Worm (Caenorhabditis elegans): Measurements from ENCODE around the gene nrde-1.

Gene nrde-1

ce11 chrIII:3713163-3713562 lies at the start of gene nrde-1:
TSS of gene nrde-1 (plus strand) at chrIII:3713463.
- TF ChIP-seq C06A6.2 (GFP tag; conservative IDR thresholded peaks at IDR 0.05): no peak
- TF ChIP-seq zim-3 (tag; optimal IDR thresholded peaks at IDR 0.05): no peak

ce11 chrIII:3664224-3664623 lies 49.0 kb upstream of the nrde-1 start, which contains the start of gene C46F11.4:
TSS of gene C46F11.4 (minus strand) at chrIII:3664304.
- TF ChIP-seq ekl-4 (GFP tag; IDR thresholded peaks at IDR 0.05) (no peak), F49E8.2 (tag; optimal IDR thresholded peaks at IDR 0.05; ENCODE audit: insufficient read depth) (peak; percentile 32), snpc-1.3 (tag; optimal IDR thresholded peaks at IDR 0.05; ENCODE audit: insufficient read depth) (peak; percentile 10), ZK185.1 (tag; optimal IDR thresholded peaks at IDR 0.05; ENCODE audit: poor library complexity, severe bottlenecking) (peak; percentile 38), ztf-6 (GFP tag; IDR thresholded peaks at IDR 0.05) (no peak), nfyb-1 (GFP tag; IDR thresholded peaks at IDR 0.05) (0 out of 2 replicates have a peak, but pooled peaks have one; percentile 34), madf-6 (GFP tag; IDR thresholded peaks at IDR 0.05) (peak; percentile 61), lin-54 (GFP tag; optimal IDR thresholded peaks at IDR 0.05) (peak; percentile 28), lin-35 (GFP tag; optimal IDR thresholded peaks at IDR 0.05) (peak in 1 of 3 experiments; percentile 39), madf-10 (tag; optimal IDR thresholded peaks at IDR 0.05) (peak; percentile 6), cebp-1 (GFP tag; IDR thresholded peaks at IDR 0.05) (peak; percentile 32; the same call in 1 of the 2 replicates), cebp-1 (tag; optimal IDR thresholded peaks at IDR 0.05) (peak; percentile 87), rpc-1 (optimal IDR thresholded peaks at IDR 0.05) (peak; percentile 46), rpc-1 (tag; optimal IDR thresholded peaks at IDR 0.05) (no peak), attf-5 (GFP tag; optimal IDR thresholded peaks at IDR 0.05) (peak; percentile 26), ztf-25 (GFP tag; IDR thresholded peaks at IDR 0.05) (no peak), him-1 (tag; optimal IDR thresholded peaks at IDR 0.05) (peak; percentile 66), tlf-1 (GFP tag; optimal IDR thresholded peaks at IDR 0.05) (no peak), Y53G8AR.9 (GFP tag; conservative IDR thresholded peaks at IDR 0.05) (0 out of 2 replicates have a peak, but pooled peaks have one; percentile 28), snpc-3.4 (tag; optimal IDR thresholded peaks at IDR 0.05) (no peak)

ce11 chrIII:3670336-3670735 lies 42.9 kb upstream of the nrde-1 start, which contains the start of gene C46F11.6:
TSS of gene C46F11.6 (minus strand) at chrIII:3670436.
- TF ChIP-seq rpc-1 (optimal IDR thresholded peaks at IDR 0.05) (no peak), rpc-1 (tag; optimal IDR thresholded peaks at IDR 0.05) (no peak)

ce11 chrIII:3670984-3671383 lies 42.3 kb upstream of the nrde-1 start:
- 0 out of 2 replicates have a peak, but pooled peaks have one; percentile 5 for TF ChIP-seq hmg-1.2 (GFP tag; IDR thresholded peaks at IDR 0.05)
- no peak for TF ChIP-seq F57C9.4 (tag; optimal IDR thresholded peaks at IDR 0.05)

- TF ChIP-seq madf-3 (GFP tag; IDR thresholded peaks at IDR 0.05) (no peak), sea-2 (GFP tag; IDR thresholded peaks at IDR 0.05) (no peak), rcor-1 (GFP tag; IDR thresholded peaks at IDR 0.05) (no peak), F37B4.10 (GFP tag; IDR thresholded peaks at IDR 0.05) (no peak), ZK185.1 (tag; optimal IDR thresholded peaks at IDR 0.05; ENCODE audit: poor library complexity, severe bottlenecking) (no peak), K12H6.12 (tag; optimal IDR thresholded peaks at IDR 0.05) (peak; percentile 22), unc-62 (GFP tag; optimal IDR thresholded peaks at IDR 0.05) (no peak), snpc-1.1 (tag; optimal IDR thresholded peaks at IDR 0.05; ENCODE audit: insufficient read depth) (no peak), lin-40 (tag; optimal IDR thresholded peaks at IDR 0.05) (peak; percentile 11), ceh-27 (GFP tag; optimal IDR thresholded peaks at IDR 0.05) (peak; percentile 89), zim-3 (tag; optimal IDR thresholded peaks at IDR 0.05) (no peak), cebp-1 (GFP tag; IDR thresholded peaks at IDR 0.05) (no peak), cebp-1 (tag; optimal IDR thresholded peaks at IDR 0.05) (peak; percentile 21), lin-35 (GFP tag; optimal IDR thresholded peaks at IDR 0.05) (peak in 1 of 3 experiments; percentile 2)
These were observed 40.4 kb upstream of the nrde-1 start for ce11 chrIII:3672839-3673238.
